Worm (Caenorhabditis elegans) whole organism, L4 larva: ENCODE data around the gene nhr-19.

Source experiments
- D1046.2 ChIP-seq: fragments of 200-800 bp; sonication (Bioruptor generic); IDR thresholded peaks from 2 replicates; pipeline ENCODE4 v1.3.6; 2022; ENCODE audit warnings: missing genetic modification characterization, missing compliant biosample characterization
- F26F4.8 ChIP-seq: fragments of 200-800 bp; sonication (Bioruptor generic); conservative IDR thresholded peaks from 2 replicates; pipeline ENCODE4 v1.3.6; 2022; ENCODE audit warnings: missing genetic modification characterization, missing compliant biosample characterization
- R02D3.7 ChIP-seq: fragments of 150-350 bp; sonication (generic microtip); optimal IDR thresholded peaks from 3 replicates; lab custom pipeline; 2014; ENCODE audit warnings: missing biosample characterization, missing genetic modification characterization
- T20F7.1 ChIP-seq: fragments of 200-800 bp; sonication (Bioruptor generic); optimal IDR thresholded peaks from 2 replicates; lab custom pipeline; 2018; ENCODE audit warnings: mild to moderate bottlenecking, missing genetic modification characterization, missing compliant biosample characterization
- T26A8.4 ChIP-seq: fragments of 200-800 bp; sonication (Bioruptor generic); IDR thresholded peaks from 2 replicates; pipeline ENCODE4 v1.3.6; 2022; ENCODE audit warnings: missing genetic modification characterization, missing compliant biosample characterization
- Y105C5A.15 ChIP-seq: fragments of 200-800 bp; sonication (Bioruptor generic); IDR thresholded peaks from 2 replicates; pipeline ENCODE4 v1.3.6; 2022; ENCODE audit warnings: missing genetic modification characterization, missing compliant biosample characterization
- Y48G9A.11 ChIP-seq: fragments of 200-800 bp; sonication (Bioruptor generic); IDR thresholded peaks from 2 replicates; pipeline ENCODE4 v1.3.6; 2022; ENCODE audit warnings: missing genetic modification reagents, missing genetic modification characterization, missing compliant biosample characterization
- ZK337.2 ChIP-seq: fragments of 200-800 bp; sonication (Bioruptor generic); IDR thresholded peaks from 2 replicates; pipeline ENCODE4 v1.3.6; 2022; ENCODE audit warnings: missing genetic modification reagents, missing genetic modification characterization, missing compliant biosample characterization
- aha-1 ChIP-seq: fragments of 150-350 bp; peaks from one replicate; lab custom pipeline; 2014; ENCODE audit warnings: missing biosample characterization, missing genetic modification characterization
- aly-2 ChIP-seq: sonication (generic microtip); optimal IDR thresholded peaks from 2 replicates; lab custom pipeline; 2018; ENCODE audit warnings: missing biosample characterization, missing genetic modification characterization
- arid-1 ChIP-seq: fragments of 200-800 bp; sonication (Bioruptor generic); conservative IDR thresholded peaks from 2 replicates; pipeline ENCODE4 v1.3.6; 2022; ENCODE audit warnings: missing genetic modification reagents, missing genetic modification characterization, missing compliant biosample characterization
- attf-4 ChIP-seq: sonication (generic microtip); optimal IDR thresholded peaks from 3 replicates; lab custom pipeline; 2017; ENCODE audit warnings: missing biosample characterization, missing genetic modification characterization
- ceh-20 ChIP-seq: fragments of 200-800 bp; sonication (Bioruptor generic); IDR thresholded peaks from 2 replicates; pipeline ENCODE4 v1.3.6; 2022; ENCODE audit warnings: missing genetic modification reagents, missing genetic modification characterization, missing compliant biosample characterization
- ceh-32 ChIP-seq: sonication (generic microtip); optimal IDR thresholded peaks from 2 replicates; lab custom pipeline; 2016; ENCODE audit warnings: mild to moderate bottlenecking, missing genetic modification characterization, missing compliant biosample characterization; ENCODE audit not compliant: poor library complexity
- ceh-82 ChIP-seq: sonication (generic microtip); optimal IDR thresholded peaks from 2 replicates; lab custom pipeline; 2017; ENCODE audit warnings: missing biosample characterization, missing genetic modification characterization
- ctbp-1 ChIP-seq: fragments of 200-800 bp; sonication (Bioruptor generic); IDR thresholded peaks from 2 replicates; pipeline ENCODE4 v1.3.6; 2022; ENCODE audit warnings: missing genetic modification reagents, missing genetic modification characterization, missing compliant biosample characterization
- daf-19 ChIP-seq: fragments of 200-800 bp; sonication (Bioruptor generic); conservative IDR thresholded peaks from 2 replicates; pipeline ENCODE4 v1.3.6; 2022; ENCODE audit warnings: missing genetic modification characterization, missing compliant biosample characterization
- daf-8 ChIP-seq: fragments of 200-800 bp; sonication (Bioruptor generic); IDR thresholded peaks from 2 replicates; pipeline ENCODE4 v1.3.6; 2022; ENCODE audit warnings: missing genetic modification characterization, missing compliant biosample characterization
- dpl-1 ChIP-seq: fragments of 150-350 bp; optimal IDR thresholded peaks from 2 replicates; lab custom pipeline; 2014; ENCODE audit warnings: missing biosample characterization, missing genetic modification reagents, missing genetic modification characterization
- duxl-1 ChIP-seq: sonication (generic microtip); optimal IDR thresholded peaks from 2 replicates; lab custom pipeline; 2016; ENCODE audit warnings: mild to moderate bottlenecking, missing genetic modification characterization, moderate library complexity, missing compliant biosample characterization; ENCODE audit not compliant: poor library complexity
- egl-43 ChIP-seq: fragments of 200-800 bp; sonication (Bioruptor generic); IDR thresholded peaks from 2 replicates; pipeline ENCODE4 v1.3.6; 2022; ENCODE audit warnings: missing genetic modification reagents, missing genetic modification characterization, missing compliant biosample characterization
- fkh-10 ChIP-seq: fragments of 150-350 bp; optimal IDR thresholded peaks from 2 replicates; lab custom pipeline; 2014; ENCODE audit warnings: missing biosample characterization, missing genetic modification reagents, missing genetic modification characterization
- fos-1 ChIP-seq: fragments of 150-350 bp; optimal IDR thresholded peaks from 2 replicates; lab custom pipeline; 2014; ENCODE audit warnings: missing biosample characterization, missing genetic modification characterization
- hif-1 ChIP-seq, 2 experiments: sonication (generic microtip); optimal IDR thresholded peaks; 2 replicates each; lab custom pipeline; 2016 to 2017; ENCODE audit warnings: missing compliant biosample characterization in 2 of 2, missing genetic modification characterization in 2 of 2, missing genetic modification reagents in 2 of 2, missing genotype in 2 of 2, mild to moderate bottlenecking in 1 of 2
- hlh-30 ChIP-seq: sonication (generic microtip); optimal IDR thresholded peaks from 2 replicates; lab custom pipeline; 2017; ENCODE audit warnings: antibody characterized with exemption, mild to moderate bottlenecking, missing genetic modification characterization, missing compliant biosample characterization; ENCODE audit not compliant: insufficient read depth
- lim-7 ChIP-seq: fragments of 200-800 bp; sonication (Bioruptor generic); IDR thresholded peaks from 2 replicates; pipeline ENCODE4 v1.3.6; 2022; ENCODE audit warnings: missing genetic modification characterization, missing compliant biosample characterization
- lin-13 ChIP-seq: fragments of 150-350 bp; optimal IDR thresholded peaks from 2 replicates; lab custom pipeline; 2014; ENCODE audit warnings: missing biosample characterization, missing genetic modification reagents, missing genetic modification characterization
- lin-15B ChIP-seq: fragments of 150-350 bp; sonication (generic microtip); optimal IDR thresholded peaks from 3 replicates; lab custom pipeline; 2014; ENCODE audit warnings: missing biosample characterization, missing genetic modification characterization
- lin-38 ChIP-seq: fragments of 200-800 bp; sonication (Bioruptor generic); IDR thresholded peaks from 2 replicates; pipeline ENCODE4 v1.3.6; 2022; ENCODE audit warnings: missing genetic modification reagents, missing genetic modification characterization, missing compliant biosample characterization
- lir-3 ChIP-seq: sonication (generic microtip); optimal IDR thresholded peaks from 2 replicates; lab custom pipeline; 2016; ENCODE audit warnings: mild to moderate bottlenecking, missing genetic modification characterization, missing compliant biosample characterization
- lsy-2 ChIP-seq, 2 experiments: fragments of 150-350 bp in 1 of 2; sonication (generic microtip) in 1 of 2; optimal IDR thresholded peaks; 2 replicates each; lab custom pipeline; 2014 to 2017; ENCODE audit warnings: missing biosample characterization in 2 of 2, missing genetic modification characterization in 2 of 2
- madf-5 ChIP-seq, 2 experiments: fragments of 200-800 bp; sonication (Bioruptor generic); IDR thresholded peaks; 2 replicates each; pipeline ENCODE4 v1.3.6; 2022; ENCODE audit warnings: missing compliant biosample characterization in 2 of 2, missing genetic modification characterization in 2 of 2
- mdl-1 ChIP-seq, 2 experiments: fragments of 150-350 bp in 1 of 2; sonication (generic microtip) in 1 of 2; optimal IDR thresholded peaks; 2 replicates each; lab custom pipeline; 2014 to 2017; ENCODE audit warnings: missing biosample characterization in 2 of 2, missing genetic modification characterization in 2 of 2
- mxl-3 ChIP-seq: fragments of 200-800 bp; sonication (Bioruptor generic); optimal IDR thresholded peaks from 2 replicates; lab custom pipeline; 2018; ENCODE audit warnings: mild to moderate bottlenecking, missing genetic modification characterization, missing compliant biosample characterization
- nhr-10 ChIP-seq: fragments of 150-350 bp; optimal IDR thresholded peaks from 2 replicates; lab custom pipeline; 2014; ENCODE audit warnings: missing biosample characterization, missing genetic modification characterization
- nhr-25 ChIP-seq: sonication (generic microtip); optimal IDR thresholded peaks from 2 replicates; lab custom pipeline; 2017; ENCODE audit warnings: missing genetic modification characterization, mild to moderate bottlenecking, missing compliant biosample characterization, antibody characterized with exemption, moderate library complexity, borderline replicate concordance; ENCODE audit not compliant: insufficient read depth
- nhr-42 ChIP-seq: fragments of 200-800 bp; sonication (Bioruptor generic); IDR thresholded peaks from 2 replicates; pipeline ENCODE4 v1.3.6; 2022; ENCODE audit warnings: missing genetic modification characterization, missing compliant biosample characterization
- pha-4 ChIP-seq, 2 experiments: fragments of 150-350 bp in 1 of 2; fragments of 200-800 bp in 1 of 2; sonication (Bioruptor generic) in 1 of 2; IDR thresholded peaks in 1 of 2; optimal IDR thresholded peaks in 1 of 2; 2 replicates each; pipeline versions ENCODE4 v1.3.6 to Lab custom; 2014 to 2022; ENCODE audit warnings: missing genetic modification characterization in 2 of 2, missing genetic modification reagents in 2 of 2, missing biosample characterization in 1 of 2, missing compliant biosample characterization in 1 of 2
- rbr-2 ChIP-seq: sonication (generic microtip); optimal IDR thresholded peaks from 2 replicates; lab custom pipeline; 2016; ENCODE audit warnings: missing genotype, missing genetic modification characterization, missing compliant biosample characterization
- saeg-2 ChIP-seq: fragments of 200-800 bp; sonication (Bioruptor generic); IDR thresholded peaks from 2 replicates; pipeline ENCODE4 v1.3.6; 2022; ENCODE audit warnings: missing genetic modification reagents, missing genetic modification characterization, missing compliant biosample characterization
- sdz-12 ChIP-seq: fragments of 200-800 bp; sonication (Bioruptor generic); optimal IDR thresholded peaks from 2 replicates; lab custom pipeline; 2018; ENCODE audit warnings: mild to moderate bottlenecking, missing genetic modification characterization, missing compliant biosample characterization
- snpc-1.2 ChIP-seq: fragments of 200-800 bp; sonication (Bioruptor generic); IDR thresholded peaks from 2 replicates; pipeline ENCODE4 v1.3.6; 2022; ENCODE audit warnings: missing genetic modification reagents, missing genetic modification characterization, missing compliant biosample characterization
- tag-97 ChIP-seq: fragments of 200-800 bp; sonication (Bioruptor generic); IDR thresholded peaks from 2 replicates; pipeline ENCODE4 v1.3.6; 2022; ENCODE audit warnings: missing genetic modification characterization, missing compliant biosample characterization
- unc-62 ChIP-seq, 3 experiments: fragments of 150-350 bp in 1 of 3; sonication (generic microtip); optimal IDR thresholded peaks in 2 of 3; peaks in 1 of 3; 1 replicate in 1 of 3; 2 replicates in 2 of 3; lab custom pipeline; 2014 to 2017; ENCODE audit warnings: missing biosample characterization in 3 of 3, missing genetic modification characterization in 3 of 3, missing genetic modification reagents in 3 of 3, missing genotype in 1 of 3
- zfp-2 ChIP-seq: sonication (generic microtip); optimal IDR thresholded peaks from 2 replicates; lab custom pipeline; 2016; ENCODE audit warnings: mild to moderate bottlenecking, missing genetic modification characterization, missing compliant biosample characterization
- zip-11 ChIP-seq: fragments of 200-800 bp; sonication (Bioruptor generic); IDR thresholded peaks from 2 replicates; pipeline ENCODE4 v1.3.6; 2022; ENCODE audit warnings: missing genetic modification characterization, missing compliant biosample characterization
- ztf-11 ChIP-seq: fragments of 150-350 bp; optimal IDR thresholded peaks from 2 replicates; lab custom pipeline; 2014; ENCODE audit warnings: missing biosample characterization, missing genetic modification characterization
- ztf-7 ChIP-seq: fragments of 150-350 bp; optimal IDR thresholded peaks from 2 replicates; lab custom pipeline; 2014; ENCODE audit warnings: missing biosample characterization, missing genetic modification characterization

nhr-19 gene

DNA sequence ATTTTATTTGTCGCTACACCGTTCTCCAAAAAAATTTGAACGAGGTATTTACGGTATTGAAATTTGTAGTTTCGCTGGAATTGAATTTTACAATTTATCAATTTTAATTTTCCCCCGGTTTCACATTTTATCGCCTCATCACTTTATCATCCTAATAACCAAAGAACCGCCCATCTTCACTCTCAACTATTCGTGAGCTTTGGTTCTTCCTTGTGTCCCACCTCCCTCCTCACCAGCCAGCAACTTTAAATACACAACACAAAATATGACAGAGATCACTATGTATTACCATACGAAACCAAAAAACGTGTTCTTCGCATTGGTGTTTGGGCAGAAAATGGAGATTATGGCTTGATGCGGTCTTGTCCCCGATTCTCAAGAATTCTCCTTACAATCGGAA lies 1.3 kb downstream of the nhr-19 start (continued):
- no peak for TF ChIP-seq lir-3 (tag; lab: Kevin White, UChicago)
- TF ChIP-seq zip-11 (GFP tag; lab: Robert Waterston, UW) = no peak
- TF ChIP-seq, all 104 proteins: peak for 15

DNA sequence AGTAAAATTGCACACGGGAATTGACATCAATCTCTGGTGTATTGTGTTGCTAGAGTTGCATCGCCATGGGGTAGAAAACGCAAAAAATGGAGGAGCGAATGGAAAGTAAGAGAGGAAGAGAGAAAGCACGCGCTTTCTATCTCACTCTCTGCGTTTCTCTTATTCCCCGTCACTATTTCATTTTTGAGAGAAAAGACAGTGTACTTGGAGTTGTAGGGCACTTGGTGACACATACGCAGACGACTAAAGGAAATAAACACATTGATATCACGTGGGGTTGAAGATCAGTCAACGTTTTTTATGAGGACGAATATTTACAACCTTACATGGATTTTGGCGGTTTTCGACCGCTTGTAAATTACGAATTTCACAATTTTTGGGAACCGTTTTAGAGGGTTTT lies 1.9 kb downstream of the nhr-19 start:
- TF ChIP-seq mdl-1 (tag; optimal IDR thresholded peaks at IDR 0.05; lab: Kevin White, UChicago) = peak; percentile 99 to 100
- no peak; the same call in 1 of the 2 replicates for TF ChIP-seq lin-38 (GFP tag; lab: Robert Waterston, UW)
- TF ChIP-seq ceh-82 = no peak
- TF ChIP-seq arid-1 (GFP tag; lab: Robert Waterston, UW) = peak; percentile 69; the same call in 1 of the 2 replicates
- no peak for TF ChIP-seq lir-3 (tag; lab: Kevin White, UChicago)
- TF ChIP-seq ceh-32 = no peak
- TF ChIP-seq daf-8 (GFP tag; lab: Robert Waterston, UW) = no peak
- TF ChIP-seq T26A8.4 (GFP tag; lab: Robert Waterston, UW) = peak; percentile 76
- peak; percentile 38 for TF ChIP-seq zfp-2
- peak; percentile 75 to 96 for TF ChIP-seq hif-1 (tag; optimal IDR thresholded peaks at IDR 0.05; lab: Kevin White, UChicago)
- no peak for TF ChIP-seq Y105C5A.15 (GFP tag; lab: Robert Waterston, UW)
- no peak for TF ChIP-seq madf-5 (GFP tag; IDR thresholded peaks at IDR 0.05; lab: Robert Waterston, UW)
- TF ChIP-seq ctbp-1 (GFP tag; lab: Robert Waterston, UW) = peak; percentile 61; the same call in 1 of the 2 replicates
- no peak for TF ChIP-seq aly-2 (tag; lab: Kevin White, UChicago)
- peak; percentile 85 for TF ChIP-seq T20F7.1 (GFP tag; lab: Kevin White, UChicago)
- TF ChIP-seq unc-62 (GFP tag; optimal IDR thresholded peaks at IDR 0.05 in 1 of 2; lab: Kevin White, UChicago) = peak in 1 of 2 experiments; percentile 100
- TF ChIP-seq unc-62 (tag; optimal IDR thresholded peaks at IDR 0.05; lab: Kevin White, UChicago) = no peak
- TF ChIP-seq F26F4.8 = no peak
- TF ChIP-seq attf-4 (tag; lab: Kevin White, UChicago) = no peak
- TF ChIP-seq pha-4 (GFP tag; IDR thresholded peaks at IDR 0.05; lab: Robert Waterston, UW) = peak; percentile 82
- peak; percentile 87 for TF ChIP-seq pha-4 (tag; optimal IDR thresholded peaks at IDR 0.05; lab: Kevin White, UChicago)
- no peak for TF ChIP-seq lim-7
- TF ChIP-seq nhr-10 = peak; percentile 94
- no peak for TF ChIP-seq Y48G9A.11 (GFP tag; lab: Robert Waterston, UW)
- peak; percentile 74; the same call in 1 of the 2 replicates for TF ChIP-seq saeg-2
- TF ChIP-seq rbr-2 (tag; lab: Kevin White, UChicago) = peak; percentile 79
- peak; percentile 74 to 93 for TF ChIP-seq lsy-2 (tag; optimal IDR thresholded peaks at IDR 0.05; lab: Kevin White, UChicago)
- TF ChIP-seq tag-97 = no peak
- TF ChIP-seq D1046.2 (GFP tag; lab: Robert Waterston, UW) = no peak
- no peak for TF ChIP-seq egl-43 (GFP tag; lab: Robert Waterston, UW)
- TF ChIP-seq ceh-20 (GFP tag; lab: Robert Waterston, UW) = peak; percentile 85
- peak; percentile 75 for TF ChIP-seq fos-1 (tag; lab: Kevin White, UChicago)
- TF ChIP-seq aha-1 (tag; lab: Kevin White, UChicago) = peak; percentile 98
- peak; percentile 53 for TF ChIP-seq duxl-1 (tag; lab: Kevin White, UChicago)
- TF ChIP-seq ztf-7 = peak; percentile 43
- TF ChIP-seq snpc-1.2 (GFP tag; lab: Robert Waterston, UW) = no peak
- TF ChIP-seq ztf-11 (tag; lab: Kevin White, UChicago) = no peak
- TF ChIP-seq R02D3.7 (tag; lab: Kevin White, UChicago) = no peak
- TF ChIP-seq nhr-25 = peak; percentile 62
- TF ChIP-seq daf-19 (GFP tag; lab: Robert Waterston, UW) = no peak
- no peak for TF ChIP-seq ZK337.2 (GFP tag; lab: Robert Waterston, UW)
- TF ChIP-seq nhr-42 (GFP tag; lab: Robert Waterston, UW) = peak; percentile 76; the same call in 1 of the 2 replicates
- TF ChIP-seq mxl-3 (GFP tag; lab: Kevin White, UChicago) = peak; percentile 99
- no peak for TF ChIP-seq sdz-12 (GFP tag; lab: Kevin White, UChicago)
- TF ChIP-seq lin-15B (tag; lab: Kevin White, UChicago) = no peak
- TF ChIP-seq dpl-1 (GFP tag; lab: Kevin White, UChicago) = peak; percentile 70
- peak; percentile 30 for TF ChIP-seq fkh-10 (GFP tag; lab: Kevin White, UChicago)
- peak; percentile 78 for TF ChIP-seq lin-13 (GFP tag; lab: Kevin White, UChicago)
- peak; percentile 99 for TF ChIP-seq hlh-30 (tag; lab: Kevin White, UChicago)
